Fruit fly (Drosophila melanogaster) whole organism: ENCODE measurements around the gene Smyd4-2.

Source experiments
- CG8478 ChIP-seq: fragments of >200 bp; optimal IDR thresholded peaks from 2 replicates; lab custom pipeline; 2018; ENCODE audit warnings: inconsistent platforms
- Dll ChIP-seq: fragments of >200 bp; optimal IDR thresholded peaks from 2 replicates; lab custom pipeline; 2017
- EcR ChIP-seq, 2 experiments: fragments of >200 bp; optimal IDR thresholded peaks; 2 replicates each; lab custom pipeline; 2017; ENCODE audit warnings: missing biosample characterization in 2 of 2, missing genetic modification characterization in 2 of 2, missing genetic modification reagents in 2 of 2
- pan ChIP-seq: fragments of >200 bp; optimal IDR thresholded peaks from 2 replicates; lab custom pipeline; 2017
- psq ChIP-seq: fragments of >200 bp; optimal IDR thresholded peaks from 2 replicates; lab custom pipeline; 2017
- usp ChIP-seq: fragments of >200 bp; optimal IDR thresholded peaks from 2 replicates; lab custom pipeline; 2017; ENCODE audit warnings: missing biosample characterization, missing genetic modification characterization, mixed read lengths

Smyd4-2 gene

DNA sequence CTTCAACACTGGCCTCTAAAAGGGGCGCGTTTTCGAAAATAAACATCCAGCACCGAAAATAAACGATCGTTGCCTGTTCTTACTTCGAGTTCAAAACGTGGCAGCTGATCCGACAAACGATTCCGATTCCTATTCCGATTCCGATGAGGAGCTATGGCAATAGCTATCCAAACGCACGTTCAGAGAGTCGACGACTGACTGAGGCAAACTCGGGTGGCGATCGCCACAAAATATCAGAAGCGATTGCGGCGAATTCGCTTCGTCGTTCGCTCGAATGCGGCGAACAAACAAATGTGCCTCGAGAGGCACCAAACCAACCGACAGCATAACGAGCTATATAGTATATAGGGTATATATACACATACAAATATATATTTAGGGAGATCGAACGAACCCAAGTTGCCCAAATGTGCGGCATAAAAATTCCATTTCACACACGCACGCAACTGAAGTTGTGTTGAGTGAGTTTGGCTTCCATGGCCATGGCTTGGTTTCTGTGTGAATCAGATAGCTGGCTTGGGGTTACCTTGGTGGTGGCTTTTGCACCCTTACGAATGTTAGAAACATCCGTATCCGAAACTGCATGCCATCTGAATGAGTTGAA, 10.4 kb downstream of the Smyd4-2 start, which contains the start of gene Ncc69:
Ncc69 (minus strand) TSS at position 205 of the 604 bp plus-strand sequence.
- no peak for TF ChIP-seq Dll (lab: Kevin White, UChicago)
- TF ChIP-seq CG8478 (lab: Kevin White, UChicago): no peak
- no peak for TF ChIP-seq usp (GFP tag; lab: Kevin White, UChicago)
- TF ChIP-seq EcR (GFP tag; optimal IDR thresholded peaks at IDR 0.05; lab: Kevin White, UChicago): no peak
- TF ChIP-seq pan (lab: Kevin White, UChicago): no peak
- no peak for TF ChIP-seq psq (lab: Kevin White, UChicago)

DNA sequence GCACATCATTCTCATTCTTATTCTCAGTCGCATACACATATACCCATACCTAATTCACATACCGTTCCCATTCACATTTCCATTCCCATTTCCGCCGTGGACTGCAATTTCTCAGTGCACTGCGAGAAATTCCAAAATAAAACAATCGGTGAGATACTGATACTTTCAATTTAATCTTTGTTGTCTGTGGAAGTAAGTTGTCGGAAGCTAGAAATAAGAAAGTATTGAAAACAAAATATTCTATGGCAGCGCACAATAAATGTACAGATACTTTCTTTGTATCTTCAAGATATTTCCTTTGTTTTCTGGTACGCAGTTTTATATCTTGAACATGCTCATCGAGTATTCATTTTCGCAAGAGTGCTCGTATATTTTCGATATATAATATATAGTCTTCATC, 13.8 kb downstream of the Smyd4-2 start:
- no peak for TF ChIP-seq usp (GFP tag; lab: Kevin White, UChicago)
- TF ChIP-seq pan (lab: Kevin White, UChicago): no peak
- TF ChIP-seq Dll (lab: Kevin White, UChicago): no peak
- no peak for TF ChIP-seq EcR (GFP tag; optimal IDR thresholded peaks at IDR 0.05; lab: Kevin White, UChicago)
- TF ChIP-seq CG8478 (lab: Kevin White, UChicago): no peak
- TF ChIP-seq psq (lab: Kevin White, UChicago): no peak

DNA sequence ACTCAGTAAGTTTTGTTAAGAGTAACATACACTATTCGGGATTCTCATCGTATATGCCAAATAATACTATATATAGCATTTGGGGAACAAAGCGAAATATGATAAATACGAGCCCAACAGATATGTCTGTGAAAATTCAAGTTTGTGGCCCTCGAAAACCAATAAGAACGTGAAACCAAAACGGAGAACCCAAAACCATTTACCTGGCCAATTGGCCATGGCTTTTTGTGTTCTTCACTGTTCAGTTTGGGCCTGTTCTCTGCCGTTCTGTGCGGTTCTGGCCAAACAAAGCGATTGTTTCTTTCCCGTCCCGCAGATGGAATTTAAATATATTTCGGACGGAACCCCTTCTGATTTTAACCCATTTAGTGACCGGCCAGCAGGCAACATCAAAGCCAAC, 14.7 kb downstream of the Smyd4-2 start:
- TF ChIP-seq pan (lab: Kevin White, UChicago): no peak
- TF ChIP-seq psq (lab: Kevin White, UChicago): no peak
- no peak for TF ChIP-seq Dll (lab: Kevin White, UChicago)
- no peak for TF ChIP-seq usp (GFP tag; lab: Kevin White, UChicago)
- no peak for TF ChIP-seq EcR (GFP tag; optimal IDR thresholded peaks at IDR 0.05; lab: Kevin White, UChicago)
- no peak for TF ChIP-seq CG8478 (lab: Kevin White, UChicago)

DNA sequence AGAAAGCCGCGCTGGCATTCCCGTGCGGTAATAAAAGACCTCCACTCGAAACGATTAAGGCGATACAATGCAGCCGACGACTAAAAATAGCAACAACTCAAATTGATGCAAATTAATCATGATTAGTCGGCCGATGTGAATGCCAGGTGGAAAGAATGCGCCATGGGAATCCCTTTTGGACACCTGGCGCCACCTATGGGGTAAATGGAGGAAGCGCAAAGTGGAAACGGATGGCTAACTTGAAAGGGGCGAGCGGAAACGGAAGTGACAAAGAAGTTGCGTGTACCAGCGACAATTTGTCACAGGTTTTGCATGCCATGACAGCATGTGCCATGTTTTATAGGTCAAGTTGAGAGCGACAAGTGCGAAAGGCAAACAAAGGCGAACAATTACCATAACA, 21.1 kb downstream of the Smyd4-2 start:
- no peak for TF ChIP-seq CG8478 (lab: Kevin White, UChicago)
- TF ChIP-seq psq (lab: Kevin White, UChicago): no peak
- no peak for TF ChIP-seq Dll (lab: Kevin White, UChicago)
- no peak for TF ChIP-seq usp (GFP tag; lab: Kevin White, UChicago)
- no peak for TF ChIP-seq EcR (GFP tag; optimal IDR thresholded peaks at IDR 0.05; lab: Kevin White, UChicago)
- TF ChIP-seq pan (lab: Kevin White, UChicago): no peak

DNA sequence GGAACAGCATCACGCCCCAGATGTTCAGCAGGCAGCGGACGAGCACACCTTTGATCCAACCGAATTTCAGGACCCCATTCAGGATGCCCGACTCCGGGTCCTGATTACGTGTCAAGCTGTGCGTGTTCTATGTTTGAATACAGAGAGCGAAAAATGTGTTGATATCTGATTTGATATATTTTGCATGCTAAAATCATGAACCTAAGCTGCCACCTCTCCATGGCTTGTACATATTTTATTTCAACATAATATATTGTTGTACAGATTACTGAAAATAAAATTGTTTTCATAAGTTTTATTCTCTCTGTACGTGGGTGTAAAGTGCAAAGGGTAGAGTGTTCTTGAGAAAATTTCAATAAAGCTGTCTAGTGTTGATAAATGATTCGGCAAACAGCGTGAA, 27.3 kb downstream of the Smyd4-2 start:
- TF ChIP-seq CG8478 (lab: Kevin White, UChicago) (no peak), psq (lab: Kevin White, UChicago) (no peak), pan (lab: Kevin White, UChicago) (no peak), Dll (lab: Kevin White, UChicago) (no peak), EcR (GFP tag; optimal IDR thresholded peaks at IDR 0.05; lab: Kevin White, UChicago) (no peak), usp (GFP tag; lab: Kevin White, UChicago) (no peak)

- TF ChIP-seq usp (GFP tag; lab: Kevin White, UChicago) (no peak), EcR (GFP tag; optimal IDR thresholded peaks at IDR 0.05; lab: Kevin White, UChicago) (no peak), pan (lab: Kevin White, UChicago) (no peak), psq (lab: Kevin White, UChicago) (no peak), Dll (lab: Kevin White, UChicago) (no peak), CG8478 (lab: Kevin White, UChicago) (no peak)
Observed at dm6 chr3L:12363729-12364128, 38.0 kb downstream of the Smyd4-2 start.

- no peak for TF ChIP-seq Dll (lab: Kevin White, UChicago)
- TF ChIP-seq EcR (GFP tag; optimal IDR thresholded peaks at IDR 0.05; lab: Kevin White, UChicago): no peak
- no peak for TF ChIP-seq usp (GFP tag; lab: Kevin White, UChicago)
- no peak for TF ChIP-seq psq (lab: Kevin White, UChicago)
- TF ChIP-seq pan (lab: Kevin White, UChicago): no peak
- no peak for TF ChIP-seq CG8478 (lab: Kevin White, UChicago)
Observed at dm6 chr3L:12351440-12351839, 50.3 kb downstream of the Smyd4-2 start, which contains the start of gene CrzR. CrzR (minus strand) TSS chr3L:12351544.

dm6 chr3L:12350307-12350706, 51.4 kb downstream of the Smyd4-2 start:
- TF ChIP-seq CG8478 (lab: Kevin White, UChicago): no peak
- no peak for TF ChIP-seq EcR (GFP tag; optimal IDR thresholded peaks at IDR 0.05; lab: Kevin White, UChicago)
- no peak for TF ChIP-seq pan (lab: Kevin White, UChicago)
- TF ChIP-seq psq (lab: Kevin White, UChicago): no peak
- no peak for TF ChIP-seq usp (GFP tag; lab: Kevin White, UChicago)
- no peak for TF ChIP-seq Dll (lab: Kevin White, UChicago)
